Fruit fly (Drosophila melanogaster): Measurements from ENCODE around the gene CG9948.

CG9948 gene

DNA sequence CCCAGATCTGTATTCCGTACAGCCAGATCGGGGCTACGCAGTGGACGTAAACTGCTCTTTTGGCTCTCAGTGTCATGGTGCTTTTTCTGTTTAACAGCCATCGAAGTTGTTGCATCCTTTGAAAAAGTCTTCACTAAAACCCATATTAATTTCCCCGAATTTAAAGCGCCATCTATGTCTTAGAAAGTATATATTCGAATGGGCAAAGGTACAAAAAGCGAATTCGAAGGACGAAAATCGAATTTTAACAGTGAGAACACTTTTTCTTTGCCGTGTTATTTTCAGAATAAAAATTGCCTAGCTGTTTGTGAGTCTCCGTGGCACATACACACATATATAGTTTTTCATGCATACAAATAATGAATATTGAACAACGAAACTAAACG, 39.6 kb downstream of the CG9948 start:
- TF ChIP-seq Myc (optimal IDR thresholded peaks at IDR 0.05) (peak; percentile 44), sv (GFP tag; optimal IDR thresholded peaks at IDR 0.05) (no peak), Hr78 (GFP tag; optimal IDR thresholded peaks at IDR 0.05) (no peak), h (GFP tag; optimal IDR thresholded peaks at IDR 0.05) (no peak)

- TF ChIP-seq OdsH (GFP tag; optimal IDR thresholded peaks at IDR 0.05) (peak; percentile 22), Rel (GFP tag; optimal IDR thresholded peaks at IDR 0.05) (no peak), Rel (tag; optimal IDR thresholded peaks at IDR 0.05) (no peak), br (GFP tag; optimal IDR thresholded peaks at IDR 0.05) (peak; percentile 9), rgr (GFP tag; optimal IDR thresholded peaks at IDR 0.05) (peak; percentile 28), lola (GFP tag; optimal IDR thresholded peaks at IDR 0.05) (no peak), Sp1 (GFP tag; optimal IDR thresholded peaks at IDR 0.05) (peak; percentile 7), brk (GFP tag; optimal IDR thresholded peaks at IDR 0.05) (no peak), jim (GFP tag; optimal IDR thresholded peaks at IDR 0.05) (no peak), ey (GFP tag; optimal IDR thresholded peaks at IDR 0.05) (peak; percentile 13), HLH106 (tag; optimal IDR thresholded peaks at IDR 0.05) (peak; percentile 31), fru (GFP tag; optimal IDR thresholded peaks at IDR 0.05) (peak; percentile 16), psq (GFP tag; optimal IDR thresholded peaks at IDR 0.05) (peak; percentile 0), foxo (GFP tag; optimal IDR thresholded peaks at IDR 0.05) (peak in 1 of 2 experiments; percentile 29), h (GFP tag; optimal IDR thresholded peaks at IDR 0.05) (peak; percentile 26), Dif (GFP tag; optimal IDR thresholded peaks at IDR 0.05; ENCODE audit: partially characterized antibody) (no peak)
Observed at dm6 chr3L:6996907-6997306, 41.1 kb downstream of the CG9948 start.

DNA sequence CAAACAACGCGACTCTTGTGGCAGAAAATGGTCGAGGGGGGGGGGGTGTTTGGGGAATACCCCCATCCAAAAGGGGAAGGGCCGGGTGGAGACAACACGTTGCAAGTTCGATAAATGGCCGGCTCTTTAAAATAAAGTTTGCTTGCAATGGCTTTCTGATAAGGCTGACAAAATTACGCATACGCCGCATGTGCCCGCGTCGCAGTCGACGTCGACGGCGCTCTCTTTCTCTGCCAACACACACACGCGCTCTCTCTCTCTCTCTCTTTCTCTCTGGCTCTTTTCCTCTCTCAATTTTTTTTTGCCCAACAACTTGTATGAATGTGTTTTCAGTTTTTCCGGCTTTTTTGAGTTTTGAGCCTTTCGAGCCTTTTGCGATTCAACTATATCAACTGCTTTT, 41.6 kb downstream of the CG9948 start:
- TF ChIP-seq Dif (GFP tag; optimal IDR thresholded peaks at IDR 0.05; ENCODE audit: partially characterized antibody) (no peak), woc (GFP tag; optimal IDR thresholded peaks at IDR 0.05) (no peak), N (GFP tag; optimal IDR thresholded peaks at IDR 0.05) (no peak), Abd-B (GFP tag; optimal IDR thresholded peaks at IDR 0.05) (no peak), Dfd (GFP tag; optimal IDR thresholded peaks at IDR 0.05) (no peak), dl (GFP tag; optimal IDR thresholded peaks at IDR 0.05; ENCODE audit: insufficient read depth in 1 of 2, partially characterized antibody in 2 of 2) (no peak), foxo (GFP tag; optimal IDR thresholded peaks at IDR 0.05) (no peak), jim (GFP tag; optimal IDR thresholded peaks at IDR 0.05) (no peak), Hr83 (GFP tag; optimal IDR thresholded peaks at IDR 0.05; ENCODE audit: poor library complexity, severe bottlenecking) (no peak), OdsH (GFP tag; optimal IDR thresholded peaks at IDR 0.05) (no peak), HLH106 (tag; optimal IDR thresholded peaks at IDR 0.05) (no peak), lola (GFP tag; optimal IDR thresholded peaks at IDR 0.05) (no peak), dmrt93B (GFP tag; optimal IDR thresholded peaks at IDR 0.05) (no peak)

dm6 chr3L:6998692-6999091, 42.9 kb downstream of the CG9948 start, which contains the start of gene Mp:
Gene Mp, plus strand, starts transcription at chr3L:6998843.
- TF ChIP-seq rgr (GFP tag; optimal IDR thresholded peaks at IDR 0.05): no peak
- TF ChIP-seq brk (GFP tag; optimal IDR thresholded peaks at IDR 0.05): no peak
- TF ChIP-seq woc (GFP tag; optimal IDR thresholded peaks at IDR 0.05): no peak
- TF ChIP-seq fru (GFP tag; optimal IDR thresholded peaks at IDR 0.05): no peak
- TF ChIP-seq Hnf4 (GFP tag; optimal IDR thresholded peaks at IDR 0.05): no peak
- TF ChIP-seq GATAd (GFP tag; optimal IDR thresholded peaks at IDR 0.05): no peak
- TF ChIP-seq dmrt93B (GFP tag; optimal IDR thresholded peaks at IDR 0.05): no peak

dm6 chr3L:6999993-7000392, 44.2 kb downstream of the CG9948 start:
- no peak for TF ChIP-seq Dfd (GFP tag; optimal IDR thresholded peaks at IDR 0.05)
- TF ChIP-seq pan (optimal IDR thresholded peaks at IDR 0.05): no peak
- TF ChIP-seq Myc (optimal IDR thresholded peaks at IDR 0.05): no peak
- no peak for TF ChIP-seq foxo (GFP tag; optimal IDR thresholded peaks at IDR 0.05)
- TF ChIP-seq sv (GFP tag; optimal IDR thresholded peaks at IDR 0.05): no peak
- TF ChIP-seq Hnf4 (GFP tag; optimal IDR thresholded peaks at IDR 0.05): no peak
- no peak for TF ChIP-seq woc (GFP tag; optimal IDR thresholded peaks at IDR 0.05)
- TF ChIP-seq usp (GFP tag; optimal IDR thresholded peaks at IDR 0.05): no peak
- no peak for TF ChIP-seq sage (GFP tag; optimal IDR thresholded peaks at IDR 0.05)
- TF ChIP-seq jim (GFP tag; optimal IDR thresholded peaks at IDR 0.05): no peak

dm6 chr3L:7001855-7002254, 46.1 kb downstream of the CG9948 start:
- TF ChIP-seq Abd-B (GFP tag; optimal IDR thresholded peaks at IDR 0.05): no peak
- TF ChIP-seq foxo (GFP tag; optimal IDR thresholded peaks at IDR 0.05): no peak
- no peak for TF ChIP-seq usp (GFP tag; optimal IDR thresholded peaks at IDR 0.05)
- no peak for TF ChIP-seq Hr78 (GFP tag; optimal IDR thresholded peaks at IDR 0.05)
- no peak for TF ChIP-seq OdsH (GFP tag; optimal IDR thresholded peaks at IDR 0.05)
- no peak for TF ChIP-seq Mio (GFP tag; optimal IDR thresholded peaks at IDR 0.05)
- TF ChIP-seq Dfd (GFP tag; optimal IDR thresholded peaks at IDR 0.05): no peak
- no peak for TF ChIP-seq br (GFP tag; optimal IDR thresholded peaks at IDR 0.05)
- no peak for TF ChIP-seq Rel (GFP tag; optimal IDR thresholded peaks at IDR 0.05)
- no peak for TF ChIP-seq Rel (tag; optimal IDR thresholded peaks at IDR 0.05)
- TF ChIP-seq sv (GFP tag; optimal IDR thresholded peaks at IDR 0.05): no peak
- no peak for TF ChIP-seq dsf (GFP tag; optimal IDR thresholded peaks at IDR 0.05; ENCODE audit: borderline replicate concordance)
- TF ChIP-seq Jra (GFP tag; optimal IDR thresholded peaks at IDR 0.05): no peak
- no peak for TF ChIP-seq Sp1 (GFP tag; optimal IDR thresholded peaks at IDR 0.05)
- no peak for TF ChIP-seq psq (GFP tag; optimal IDR thresholded peaks at IDR 0.05)
- no peak for TF ChIP-seq woc (GFP tag; optimal IDR thresholded peaks at IDR 0.05)
- no peak for TF ChIP-seq dl (GFP tag; optimal IDR thresholded peaks at IDR 0.05; ENCODE audit: insufficient read depth in 1 of 2, partially characterized antibody in 2 of 2)
- TF ChIP-seq dmrt93B (GFP tag; optimal IDR thresholded peaks at IDR 0.05): no peak
- no peak for TF ChIP-seq CG32264 (GFP tag; optimal IDR thresholded peaks at IDR 0.05)
- no peak for TF ChIP-seq Vsx2 (GFP tag; optimal IDR thresholded peaks at IDR 0.05; ENCODE audit: partially characterized antibody)

All from whole organism, wandering third instar larva.